Worm (Caenorhabditis elegans): ENCODE results near the gene sdz-5.

The sdz-5 gene

DNA sequence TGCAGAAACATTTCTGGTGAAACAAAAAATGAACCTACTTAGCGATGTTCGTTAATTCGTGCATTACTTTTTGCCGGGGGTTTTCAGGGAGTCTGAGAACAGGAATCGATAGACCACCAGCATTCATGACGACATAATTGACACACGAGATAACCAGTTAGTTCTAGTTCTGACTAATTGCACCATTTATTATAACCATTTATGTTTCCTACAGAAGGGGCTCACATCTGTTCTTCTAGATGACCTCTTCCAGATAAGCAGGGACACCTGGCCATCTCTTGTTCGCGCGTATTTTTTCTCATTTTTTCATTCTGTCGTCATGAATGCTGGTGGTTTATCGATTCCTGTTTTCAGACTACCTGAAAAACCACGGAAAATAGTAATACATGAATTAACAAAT is at the start of gene sdz-5:
TSS of gene sdz-5 (plus strand) at position 301 of the 400 bp plus-strand sequence.
- TF ChIP-seq lsy-12 (tag; optimal IDR thresholded peaks at IDR 0.05) (no peak), nhr-23 (tag; optimal IDR thresholded peaks at IDR 0.05) (no peak)

DNA sequence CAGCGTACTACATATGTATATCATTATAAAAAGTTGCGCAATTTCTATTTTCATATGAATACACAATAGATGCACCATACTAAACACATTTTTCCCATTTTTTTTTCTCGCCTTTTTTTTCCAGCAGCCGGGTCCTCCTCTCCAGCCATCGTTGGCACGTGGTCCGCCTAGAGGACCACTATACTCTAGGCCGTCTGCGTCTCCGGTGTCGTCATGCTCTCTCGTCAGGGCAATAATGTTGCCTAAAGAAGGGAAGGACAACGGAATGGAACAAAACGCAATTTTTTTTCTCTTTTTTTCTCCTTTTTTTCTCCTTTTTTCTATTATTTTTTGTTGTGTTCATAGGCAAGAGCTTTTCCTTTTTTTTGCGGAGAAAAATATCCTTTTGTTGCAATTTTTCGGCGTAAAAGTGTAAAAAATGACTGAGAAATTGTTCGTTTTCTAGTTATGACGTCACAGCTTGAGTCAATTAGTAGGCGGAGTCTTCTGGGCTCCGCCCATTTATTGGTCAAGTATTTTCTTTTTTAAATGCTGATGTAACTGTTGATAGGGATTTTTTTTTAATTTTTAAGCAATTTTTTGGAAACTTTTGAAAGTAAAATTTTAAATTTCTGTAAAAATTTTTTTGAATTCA is 45.9 kb upstream of the sdz-5 start:
- TF ChIP-seq nhr-67 (tag; optimal IDR thresholded peaks at IDR 0.05) (no peak), unc-39 (tag; optimal IDR thresholded peaks at IDR 0.05) (no peak), egl-27 (tag; optimal IDR thresholded peaks at IDR 0.05) (no peak), nhr-76 (tag; optimal IDR thresholded peaks at IDR 0.05) (no peak), ZK546.5 (tag; optimal IDR thresholded peaks at IDR 0.05) (no peak), fkh-2 (tag; optimal IDR thresholded peaks at IDR 0.05) (no peak), aly-2 (tag; optimal IDR thresholded peaks at IDR 0.05) (no peak), pqm-1 (tag; optimal IDR thresholded peaks at IDR 0.05) (no peak), ztf-11 (tag; optimal IDR thresholded peaks at IDR 0.05) (no peak), fkh-10 (GFP tag; optimal IDR thresholded peaks at IDR 0.05) (peak; percentile 77), elt-2 (tag; optimal IDR thresholded peaks at IDR 0.05) (no peak), nhr-25 (tag; optimal IDR thresholded peaks at IDR 0.05) (no peak), nhr-11 (tag; optimal IDR thresholded peaks at IDR 0.05) (no peak), mml-1 (tag; optimal IDR thresholded peaks at IDR 0.05) (no peak), lsy-12 (tag; optimal IDR thresholded peaks at IDR 0.05) (no peak), R02D3.7 (tag; optimal IDR thresholded peaks at IDR 0.05) (no peak), ceh-16 (tag; optimal IDR thresholded peaks at IDR 0.05) (no peak), daf-12 (tag; optimal IDR thresholded peaks at IDR 0.05) (no peak), snpc-4 (tag; optimal IDR thresholded peaks at IDR 0.05) (no peak), egl-5 (tag; optimal IDR thresholded peaks at IDR 0.05) (no peak), lin-15B (tag; optimal IDR thresholded peaks at IDR 0.05) (peak; percentile 21), nhr-12 (tag; optimal IDR thresholded peaks at IDR 0.05) (no peak), jun-1 (tag; optimal IDR thresholded peaks at IDR 0.05) (no peak), elt-3 (tag; optimal IDR thresholded peaks at IDR 0.05) (no peak), ceh-28 (tag; optimal IDR thresholded peaks at IDR 0.05) (no peak), eor-1 (tag; optimal IDR thresholded peaks at IDR 0.05) (no peak), lin-39 (tag; optimal IDR thresholded peaks at IDR 0.05) (peak; percentile 62), nhr-43 (tag; optimal IDR thresholded peaks at IDR 0.05; ENCODE audit: poor library complexity, severe bottlenecking) (no peak), unc-62 (GFP tag; optimal IDR thresholded peaks at IDR 0.05) (no peak), hmg-11 (tag; optimal IDR thresholded peaks at IDR 0.05) (peak; percentile 66), skn-1 (tag; optimal IDR thresholded peaks at IDR 0.05) (peak; percentile 47), mdl-1 (tag; optimal IDR thresholded peaks at IDR 0.05) (peak; percentile 91), ceh-82 (tag; optimal IDR thresholded peaks at IDR 0.05) (no peak), nhr-237 (tag; optimal IDR thresholded peaks at IDR 0.05) (no peak), elt-1 (tag; optimal IDR thresholded peaks at IDR 0.05) (no peak), tbx-2 (tag; optimal IDR thresholded peaks at IDR 0.05) (no peak), sea-2 (GFP tag; optimal IDR thresholded peaks at IDR 0.05) (no peak), ztf-4 (tag; optimal IDR thresholded peaks at IDR 0.05) (no peak), pha-4 (tag; optimal IDR thresholded peaks at IDR 0.05) (no peak), nhr-28 (tag; optimal IDR thresholded peaks at IDR 0.05) (no peak), zag-1 (tag; optimal IDR thresholded peaks at IDR 0.05) (no peak), nfya-1 (tag; optimal IDR thresholded peaks at IDR 0.05; ENCODE audit: insufficient read depth) (no peak), ama-1 (optimal IDR thresholded peaks at IDR 0.05) (no peak), nhr-23 (tag; optimal IDR thresholded peaks at IDR 0.05) (no peak), fos-1 (tag; optimal IDR thresholded peaks at IDR 0.05) (no peak), ceh-9 (tag; optimal IDR thresholded peaks at IDR 0.05) (no peak), nhr-77 (tag; optimal IDR thresholded peaks at IDR 0.05) (no peak)
